Fruit fly (Drosophila melanogaster): ENCODE data around the gene CG9016.

CG9016 gene

dm6 chr2L:5956153-5956552 lies 32.7 kb upstream of the CG9016 start, which contains the start of gene CG13999:
Gene CG13999, minus strand, starts transcription at chr2L:5956466.
- TF ChIP-seq CG8478 (optimal IDR thresholded peaks at IDR 0.05): no peak
- no peak for TF ChIP-seq CTCF (optimal IDR thresholded peaks at IDR 0.05)

dm6 chr2L:5948775-5949526 lies 25.5 kb upstream of the CG9016 start, which contains the start of gene CG9044:
Gene CG9044, plus strand, starts transcription at chr2L:5949450.
- TF ChIP-seq CG8478 (optimal IDR thresholded peaks at IDR 0.05) (no peak), CTCF (optimal IDR thresholded peaks at IDR 0.05) (peak; percentile 60 to 81)

DNA sequence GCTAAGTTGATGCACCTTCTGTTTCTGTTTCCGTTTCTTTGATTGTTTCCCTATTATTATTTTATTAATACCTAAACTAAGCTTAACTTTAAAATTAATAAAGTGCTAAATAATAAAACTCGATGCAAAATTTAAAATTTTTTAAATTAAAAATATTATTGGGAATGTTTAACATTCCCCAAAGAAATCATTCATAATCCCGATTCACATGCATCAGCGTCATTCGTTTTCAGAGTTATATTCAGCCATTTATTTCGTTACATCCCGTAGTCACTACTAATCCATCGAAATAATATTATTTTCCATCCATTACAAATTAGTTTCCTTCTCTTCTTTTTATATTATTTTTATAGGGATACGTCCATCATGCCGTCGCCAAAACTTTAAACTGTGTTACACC lies 24.1 kb upstream of the CG9016 start:
- no peak for TF ChIP-seq CTCF (optimal IDR thresholded peaks at IDR 0.05)
- TF ChIP-seq CG8478 (optimal IDR thresholded peaks at IDR 0.05): no peak

DNA sequence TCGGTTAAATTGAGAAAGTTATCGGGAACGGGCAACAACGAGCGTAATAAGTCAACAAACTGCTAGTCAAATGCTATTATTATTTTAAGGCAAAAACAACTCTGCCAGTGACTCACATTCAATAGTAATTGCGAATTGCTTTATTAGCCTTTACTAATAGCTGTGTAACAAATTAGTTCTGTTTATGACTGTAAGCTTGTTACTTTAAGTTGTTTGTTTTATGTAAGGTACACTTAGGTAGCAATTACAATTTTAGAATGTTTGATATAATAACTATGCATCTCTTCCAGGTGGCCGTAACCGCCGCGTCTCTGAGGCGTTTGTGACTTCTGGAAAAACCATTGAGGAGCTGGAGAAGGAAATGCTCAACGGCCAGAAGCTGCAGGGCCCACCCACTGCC lies 23.3 kb upstream of the CG9016 start:
- TF ChIP-seq CTCF (optimal IDR thresholded peaks at IDR 0.05): no peak
- no peak for TF ChIP-seq CG8478 (optimal IDR thresholded peaks at IDR 0.05)

- no peak for TF ChIP-seq CG8478 (optimal IDR thresholded peaks at IDR 0.05)
- no peak for TF ChIP-seq CTCF (optimal IDR thresholded peaks at IDR 0.05)
These were observed 22.4 kb upstream of the CG9016 start for dm6 chr2L:5945651-5946547.

DNA sequence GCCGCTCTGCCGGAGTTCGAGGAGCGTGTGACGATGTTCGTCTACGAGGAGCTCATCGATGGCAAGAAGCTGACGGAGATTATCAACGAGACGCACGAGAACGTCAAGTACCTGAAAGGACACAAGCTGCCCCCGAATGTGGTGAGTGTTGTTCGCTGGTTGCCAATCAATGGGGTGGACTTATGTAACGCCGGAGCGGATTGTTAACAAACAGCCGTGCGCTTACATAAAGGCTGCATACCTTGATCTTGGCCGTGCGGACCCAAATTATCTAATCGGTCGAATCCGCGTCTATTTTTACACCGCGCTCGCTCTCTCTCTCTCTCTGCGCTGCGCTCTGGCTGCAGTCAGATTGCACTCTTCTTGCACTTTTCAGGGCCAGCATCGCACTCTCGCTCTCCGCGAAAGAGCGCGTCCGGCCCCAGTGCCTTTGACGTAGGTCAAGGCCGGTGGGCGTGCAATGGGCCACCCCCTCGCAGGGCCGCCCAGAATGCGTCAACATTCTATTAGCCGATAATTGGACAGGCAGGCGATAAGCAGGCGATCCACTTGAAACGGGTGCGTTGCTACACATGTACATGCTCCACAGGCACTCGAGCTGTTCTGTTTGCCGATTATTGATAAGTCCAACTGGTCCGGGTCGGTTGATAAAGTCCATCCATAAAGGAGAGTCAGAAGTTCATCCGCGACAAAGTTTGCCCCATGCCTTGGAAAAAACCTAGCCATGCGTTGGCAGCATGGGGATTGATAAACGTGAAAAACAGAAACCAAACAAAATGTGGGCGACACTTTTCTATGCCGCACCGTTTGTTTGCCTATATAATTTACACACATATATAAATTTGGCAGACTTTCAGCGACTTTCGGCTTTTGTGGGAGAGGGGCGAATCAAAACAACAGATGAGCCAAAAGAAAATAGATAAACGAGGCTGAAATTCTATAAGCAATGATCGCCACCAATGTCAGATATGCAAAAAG lies 21.1 kb upstream of the CG9016 start:
- TF ChIP-seq CTCF (optimal IDR thresholded peaks at IDR 0.05): no peak
- no peak for TF ChIP-seq CG8478 (optimal IDR thresholded peaks at IDR 0.05)

DNA sequence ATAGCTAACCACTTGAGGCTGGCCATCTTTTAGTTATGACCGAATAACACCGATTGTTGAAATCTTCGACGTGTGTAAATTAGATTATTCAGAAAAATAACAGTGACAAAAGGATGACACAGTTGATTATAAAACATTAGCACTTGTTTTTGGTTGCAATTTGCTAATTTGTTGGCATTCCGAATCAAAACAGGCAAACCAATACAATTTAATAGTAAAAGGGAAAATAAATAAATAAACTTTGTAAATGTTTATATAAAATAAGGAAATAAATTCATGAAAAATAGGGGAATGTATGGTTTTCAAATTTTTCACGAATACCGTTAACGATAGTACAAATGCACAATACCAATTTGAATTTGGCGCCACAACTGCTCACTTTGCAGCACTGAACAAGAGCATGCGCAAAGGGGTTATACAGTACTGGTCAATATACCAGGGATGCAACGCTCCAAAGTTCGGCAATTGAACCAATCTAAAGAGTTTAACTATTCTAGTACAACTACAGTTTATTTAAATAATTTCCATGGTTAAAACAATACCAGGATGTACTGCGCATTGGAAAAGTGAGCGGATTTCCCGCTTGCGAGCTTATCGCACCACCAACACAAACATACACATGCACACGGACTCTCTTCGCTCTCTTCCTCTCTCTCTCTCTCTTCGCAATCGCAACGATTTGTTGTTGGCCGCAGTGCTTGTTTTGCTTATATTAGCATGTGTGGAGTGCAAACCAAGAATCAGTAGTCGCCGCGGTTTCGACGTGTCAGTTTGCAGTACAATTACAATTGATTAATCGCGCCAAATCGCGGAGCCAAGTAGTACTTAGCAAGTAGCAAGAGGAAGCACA lies 20.0 kb upstream of the CG9016 start, which contains the start of the genes Sfp26Ad and Gpdh1:
Sfp26Ad (minus strand) TSS at position 76 of the 850 bp plus-strand sequence.
Gpdh1 (plus strand) TSS at position 415 of the 850 bp plus-strand sequence.
- TF ChIP-seq CTCF (optimal IDR thresholded peaks at IDR 0.05) (no peak), CG8478 (optimal IDR thresholded peaks at IDR 0.05) (no peak)

- TF ChIP-seq CG8478 (optimal IDR thresholded peaks at IDR 0.05) (no peak), CTCF (optimal IDR thresholded peaks at IDR 0.05) (no peak)
These were observed 3.9 kb upstream of the CG9016 start for dm6 chr2L:5927363-5927762.

DNA sequence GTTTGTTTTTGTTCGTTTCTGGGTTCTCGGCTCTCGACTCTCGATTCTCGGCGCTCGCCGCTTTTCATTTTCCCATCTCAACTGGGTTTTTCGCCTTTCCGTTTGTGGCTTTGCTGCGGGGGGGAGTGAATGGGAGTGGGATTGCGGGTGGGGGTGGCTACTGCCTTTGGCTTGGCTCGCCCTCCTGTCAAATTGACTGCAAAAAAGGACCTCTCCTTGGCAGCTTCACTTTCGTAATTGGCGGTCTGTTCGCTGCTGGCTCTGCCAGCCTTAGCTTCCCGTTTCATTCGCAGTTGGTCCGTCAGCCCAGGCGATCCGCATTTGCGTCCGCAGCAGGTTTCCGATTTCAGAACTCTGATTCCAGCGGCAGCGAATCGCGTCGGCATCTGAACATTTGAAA lies 2.2 kb upstream of the CG9016 start, which contains the start of gene dsf:
dsf (plus strand) TSS at position 301 of the 400 bp plus-strand sequence.
- TF ChIP-seq CTCF (optimal IDR thresholded peaks at IDR 0.05) (no peak), CG8478 (optimal IDR thresholded peaks at IDR 0.05) (no peak)

DNA sequence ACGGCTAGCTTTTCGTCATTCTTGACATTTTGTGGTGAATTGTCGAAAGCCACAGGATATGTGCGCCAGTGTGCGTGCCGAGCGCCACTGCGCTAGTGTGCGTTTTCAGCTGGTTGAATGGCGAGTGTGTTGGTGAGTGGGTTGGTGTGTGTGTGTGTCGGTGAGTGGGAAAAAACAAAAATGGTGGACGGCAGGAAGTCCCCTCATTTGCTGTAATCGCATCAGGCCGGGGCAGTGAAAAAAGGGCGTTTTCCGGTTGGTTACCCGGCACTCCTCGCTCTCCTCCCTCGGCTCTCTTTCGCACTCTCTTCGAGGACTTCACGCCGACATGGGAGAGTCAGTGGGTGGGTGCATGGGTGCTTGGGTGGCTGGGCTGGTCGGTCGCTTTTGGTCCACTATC lies 1.7 kb upstream of the CG9016 start:
- TF ChIP-seq CG8478 (optimal IDR thresholded peaks at IDR 0.05) (no peak), CTCF (optimal IDR thresholded peaks at IDR 0.05) (no peak)

dm6 chr2L:5910189-5910588 lies 13.3 kb downstream of the CG9016 start, which contains the start of gene CG14000:
Gene CG14000, minus strand, starts transcription at chr2L:5910289.
- TF ChIP-seq CG8478 (optimal IDR thresholded peaks at IDR 0.05) (no peak), CTCF (optimal IDR thresholded peaks at IDR 0.05) (no peak)

- TF ChIP-seq CTCF (optimal IDR thresholded peaks at IDR 0.05): no peak
- no peak for TF ChIP-seq CG8478 (optimal IDR thresholded peaks at IDR 0.05)
These were observed 16.3 kb downstream of the CG9016 start, which contains the start of gene bchs for dm6 chr2L:5906893-5907850. Gene bchs, plus strand, starts transcription at chr2L:5907169.

Data from S2 (cell line).